Worm (Caenorhabditis elegans): ENCODE data around the gene chil-6.
"Not testable (repeated sequence)": the region's sequence is repeated elsewhere in the genome, so short reads cannot be mapped to it uniquely, and the experiment has no call there.

Gene chil-6

ce11 chrII:9871061-9871460 is 13.4 kb upstream of the chil-6 start, which contains the start of gene chil-7:
Gene chil-7, minus strand, starts transcription at chrII:9871172.
- no peak for TF ChIP-seq dpl-1 (GFP tag; optimal IDR thresholded peaks at IDR 0.05)
- TF ChIP-seq nhr-111 (GFP tag; optimal IDR thresholded peaks at IDR 0.05): no peak
- peak in 1 of 2 experiments; percentile 97 for TF ChIP-seq unc-62 (GFP tag; optimal IDR thresholded peaks at IDR 0.05 in 1 of 2)
- no peak for TF ChIP-seq unc-62 (tag; optimal IDR thresholded peaks at IDR 0.05)
- no peak for TF ChIP-seq lsy-2 (tag; optimal IDR thresholded peaks at IDR 0.05)
- no peak for TF ChIP-seq fos-1 (tag; optimal IDR thresholded peaks at IDR 0.05)
- no peak for TF ChIP-seq nhr-41 (GFP tag; IDR thresholded peaks at IDR 0.05)
- no peak for TF ChIP-seq pqm-1 (tag; optimal IDR thresholded peaks at IDR 0.05)
- TF ChIP-seq F44E2.7 (GFP tag; IDR thresholded peaks at IDR 0.05): no peak

- TF ChIP-seq D1046.2 (GFP tag; IDR thresholded peaks at IDR 0.05) (no peak), snpc-4 (tag; optimal IDR thresholded peaks at IDR 0.05) (no peak), zip-11 (GFP tag; IDR thresholded peaks at IDR 0.05) (no peak), ceh-20 (GFP tag; IDR thresholded peaks at IDR 0.05) (no peak), nhr-48 (tag; optimal IDR thresholded peaks at IDR 0.05) (no peak), dve-1 (tag; optimal IDR thresholded peaks at IDR 0.05; ENCODE audit: insufficient read depth) (no peak)
Measured at ce11 chrII:9868698-9869097, 11.0 kb upstream of the chil-6 start, which contains the start of gene old-1. Gene old-1, minus strand, starts transcription at chrII:9868747.

ce11 chrII:9868207-9868606 is 10.5 kb upstream of the chil-6 start:
- peak in 1 of 2 experiments; percentile 65 for TF ChIP-seq unc-62 (GFP tag; optimal IDR thresholded peaks at IDR 0.05 in 1 of 2)
- TF ChIP-seq unc-62 (tag; optimal IDR thresholded peaks at IDR 0.05): no peak
- TF ChIP-seq hlh-11 (tag; optimal IDR thresholded peaks at IDR 0.05): no peak
- TF ChIP-seq daf-12 (tag; optimal IDR thresholded peaks at IDR 0.05): no peak
- TF ChIP-seq dmd-8 (GFP tag; IDR thresholded peaks at IDR 0.05): no peak
- TF ChIP-seq dpl-1 (GFP tag; optimal IDR thresholded peaks at IDR 0.05): no peak
- no peak for TF ChIP-seq ztf-11 (tag; optimal IDR thresholded peaks at IDR 0.05)
- TF ChIP-seq nhr-102 (tag; optimal IDR thresholded peaks at IDR 0.05): no peak
- TF ChIP-seq lin-39 (tag; optimal IDR thresholded peaks at IDR 0.05): no peak
- no peak for TF ChIP-seq tag-97 (GFP tag; IDR thresholded peaks at IDR 0.05)
- TF ChIP-seq daf-8 (GFP tag; IDR thresholded peaks at IDR 0.05): no peak
- no peak for TF ChIP-seq zip-11 (GFP tag; IDR thresholded peaks at IDR 0.05)
- TF ChIP-seq Y5F2A.4 (GFP tag; optimal IDR thresholded peaks at IDR 0.05): no peak
- peak; percentile 63 for TF ChIP-seq aha-1 (tag)
- no peak for TF ChIP-seq ceh-44 (GFP tag; IDR thresholded peaks at IDR 0.05)
- no peak for TF ChIP-seq snpc-4 (tag; optimal IDR thresholded peaks at IDR 0.05)

- TF ChIP-seq ZK546.5, mdl-1, nhr-10 (tag; optimal IDR thresholded peaks at IDR 0.05): not testable (repeated sequence)
Measured at ce11 chrII:9866378-9866777, 8.7 kb upstream of the chil-6 start, which contains the start of gene chil-1. Gene chil-1, minus strand, starts transcription at chrII:9866478.

DNA sequence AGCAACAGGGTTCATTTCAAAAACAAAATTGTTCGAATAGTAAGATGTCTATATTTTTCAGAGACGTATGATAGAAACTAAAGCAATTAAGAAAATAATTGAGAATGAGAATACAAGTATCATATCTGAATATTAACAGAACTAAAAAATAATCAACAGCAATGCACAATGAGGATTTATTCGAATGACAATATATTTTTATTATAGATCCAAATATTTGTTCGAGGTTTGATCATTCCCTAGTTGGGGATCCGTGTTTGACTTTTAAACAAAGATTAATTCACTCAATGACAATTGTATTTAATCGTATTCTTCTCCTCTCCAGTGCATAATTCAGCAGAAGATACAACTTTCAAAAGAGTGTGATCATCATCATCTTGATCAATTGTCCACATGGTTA is 4.5 kb upstream of the chil-6 start, which contains the start of gene C08H9.18:
C08H9.18 (minus strand) TSS at position 101 of the 400 bp plus-strand sequence.
- TF ChIP-seq gei-8 (GFP tag; optimal IDR thresholded peaks at IDR 0.05) (no peak), skn-1 (tag; optimal IDR thresholded peaks at IDR 0.05) (no peak), nhr-42 (GFP tag; IDR thresholded peaks at IDR 0.05) (no peak), mxl-2 (GFP tag; conservative IDR thresholded peaks at IDR 0.05) (no peak), nhr-10 (tag; optimal IDR thresholded peaks at IDR 0.05) (no peak), saeg-2 (GFP tag; IDR thresholded peaks at IDR 0.05) (no peak), php-3 (GFP tag; IDR thresholded peaks at IDR 0.05) (no peak)
